Worm (Caenorhabditis elegans) whole organism, L2 larva: Measurements from ENCODE around the gene srx-50.

Experiments
- R02D3.7 ChIP-seq: fragments of 150-350 bp; optimal IDR thresholded peaks from 2 replicates; lab custom pipeline; 2014; ENCODE audit warnings: missing biosample characterization, missing genetic modification characterization
- ZK546.5 ChIP-seq: sonication (generic microtip); optimal IDR thresholded peaks from 2 replicates; lab custom pipeline; 2017; ENCODE audit warnings: missing biosample characterization, missing genetic modification characterization
- ama-1 ChIP-seq: fragments of 150-350 bp; optimal IDR thresholded peaks from 2 replicates; lab custom pipeline; 2018; ENCODE audit warnings: inconsistent platforms
- ceh-82 ChIP-seq: fragments of 150-350 bp; optimal IDR thresholded peaks from 2 replicates; lab custom pipeline; 2014; ENCODE audit warnings: missing biosample characterization, missing genetic modification characterization
- nhr-12 ChIP-seq: fragments of 150-350 bp; optimal IDR thresholded peaks from 2 replicates; lab custom pipeline; 2014; ENCODE audit warnings: missing biosample characterization, missing genetic modification characterization
- skn-1 ChIP-seq: sonication (generic microtip); optimal IDR thresholded peaks from 2 replicates; lab custom pipeline; 2017; ENCODE audit warnings: missing biosample characterization, missing genetic modification characterization
- unc-39 ChIP-seq: fragments of 150-350 bp; optimal IDR thresholded peaks from 2 replicates; lab custom pipeline; 2014; ENCODE audit warnings: missing biosample characterization, missing genetic modification characterization
- zag-1 ChIP-seq: fragments of 150-350 bp; optimal IDR thresholded peaks from 2 replicates; lab custom pipeline; 2014; ENCODE audit warnings: missing biosample characterization, missing genetic modification characterization

ce11 chrIV:7009531-7009930, 48.2 kb upstream of the srx-50 start, which contains the start of gene C25A8.2:
- TF ChIP-seq skn-1 (tag; lab: Kevin White, UChicago) (no peak), R02D3.7 (tag; lab: Kevin White, UChicago) (no peak), zag-1 (tag; lab: Kevin White, UChicago) (no peak), ZK546.5 (tag; lab: Kevin White, UChicago) (no peak), ceh-82 (tag; lab: Kevin White, UChicago) (no peak), ama-1 (lab: Kevin White, UChicago) (no peak), nhr-12 (tag; lab: Kevin White, UChicago) (no peak), unc-39 (tag; lab: Kevin White, UChicago) (no peak)
